Worm (Caenorhabditis elegans) whole organism, L4/young adult: ENCODE measurements around the gene ZK856.11.

Experiments
- W03F9.2 ChIP-seq: fragments of 150-350 bp; optimal IDR thresholded peaks from 2 replicates; lab custom pipeline; 2014; ENCODE audit warnings: missing biosample characterization, missing genetic modification characterization
- dao-5 ChIP-seq: sonication (generic microtip); optimal IDR thresholded peaks from 2 replicates; lab custom pipeline; 2016; ENCODE audit warnings: missing genotype, missing genetic modification characterization, moderate library complexity, missing compliant biosample characterization
- him-1 ChIP-seq: sonication (generic microtip); optimal IDR thresholded peaks from 2 replicates; lab custom pipeline; 2016; ENCODE audit warnings: missing genotype, missing genetic modification reagents, missing genetic modification characterization, missing compliant biosample characterization

DNA sequence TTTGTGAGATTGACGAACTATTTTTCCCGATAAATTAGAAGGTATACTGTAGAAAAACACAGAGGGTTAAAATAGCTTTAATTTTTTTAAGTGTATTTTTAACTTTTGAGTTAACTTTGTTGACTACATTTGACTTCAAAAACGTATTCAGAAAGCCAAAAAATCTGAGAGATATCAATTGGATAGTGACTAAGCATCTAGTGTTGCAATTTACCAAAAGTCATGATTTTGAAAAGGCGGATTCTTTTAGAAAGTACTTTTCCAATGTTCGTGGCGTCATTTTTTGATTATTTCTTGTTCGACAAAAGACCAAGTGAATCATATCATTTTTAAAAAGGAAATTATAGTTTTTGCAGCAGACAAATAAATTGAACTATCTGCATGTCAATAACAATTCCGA lies 35.9 kb downstream of the ZK856.11 start:
- TF ChIP-seq W03F9.2 (tag; lab: Kevin White, UChicago): no peak
- TF ChIP-seq him-1 (tag; lab: Kevin White, UChicago): peak; percentile 93
- TF ChIP-seq dao-5 (tag; lab: Kevin White, UChicago): no peak
